Worm (Caenorhabditis elegans) whole organism, L2 larva: ENCODE results near the gene F44A2.3.
A peak's percentile ranks its signal among the peaks of the same experiment; 100 is the strongest.

Source experiments
- C34F6.9 ChIP-seq: fragments of 150-350 bp; optimal IDR thresholded peaks from 2 replicates; lab custom pipeline; 2014; ENCODE audit warnings: missing biosample characterization, missing genetic modification characterization
- F13H6.1 ChIP-seq: sonication (generic microtip); optimal IDR thresholded peaks from 2 replicates; lab custom pipeline; 2016; ENCODE audit warnings: missing genetic modification characterization, missing compliant biosample characterization
- R02D3.7 ChIP-seq: fragments of 150-350 bp; optimal IDR thresholded peaks from 2 replicates; lab custom pipeline; 2014; ENCODE audit warnings: missing biosample characterization, missing genetic modification characterization
- aly-2 ChIP-seq: fragments of 150-350 bp; optimal IDR thresholded peaks from 2 replicates; lab custom pipeline; 2014; ENCODE audit warnings: missing biosample characterization, missing genetic modification characterization
- ama-1 ChIP-seq: fragments of 150-350 bp; optimal IDR thresholded peaks from 2 replicates; lab custom pipeline; 2018; ENCODE audit warnings: inconsistent platforms
- blmp-1 ChIP-seq: sonication (generic microtip); optimal IDR thresholded peaks from 2 replicates; lab custom pipeline; 2017; ENCODE audit warnings: missing genetic modification characterization, mild to moderate bottlenecking, missing compliant biosample characterization, antibody characterized with exemption, moderate library complexity; ENCODE audit not compliant: insufficient read depth
- crh-2 ChIP-seq: sonication (generic microtip); optimal IDR thresholded peaks from 2 replicates; lab custom pipeline; 2017; ENCODE audit warnings: missing biosample characterization, missing genetic modification characterization
- egl-27 ChIP-seq: sonication (generic microtip); optimal IDR thresholded peaks from 3 replicates; lab custom pipeline; 2017; ENCODE audit warnings: missing biosample characterization, missing genetic modification reagents, missing genetic modification characterization
- elt-1 ChIP-seq: fragments of 150-350 bp; optimal IDR thresholded peaks from 2 replicates; lab custom pipeline; 2014; ENCODE audit warnings: missing biosample characterization, missing genetic modification characterization
- elt-3 ChIP-seq: sonication (generic microtip); optimal IDR thresholded peaks from 2 replicates; lab custom pipeline; 2017; ENCODE audit warnings: missing biosample characterization, missing genetic modification characterization
- fos-1 ChIP-seq: fragments of 150-350 bp; optimal IDR thresholded peaks from 2 replicates; lab custom pipeline; 2014; ENCODE audit warnings: missing biosample characterization, missing genetic modification characterization
- gmeb-1 ChIP-seq: fragments of 150-350 bp; optimal IDR thresholded peaks from 2 replicates; lab custom pipeline; 2014; ENCODE audit warnings: missing biosample characterization, missing genetic modification characterization
- lin-13 ChIP-seq: fragments of 150-350 bp; optimal IDR thresholded peaks from 2 replicates; lab custom pipeline; 2014; ENCODE audit warnings: missing biosample characterization, missing genetic modification reagents, missing genetic modification characterization
- lin-39 ChIP-seq: fragments of 150-350 bp; optimal IDR thresholded peaks from 2 replicates; lab custom pipeline; 2014; ENCODE audit warnings: missing biosample characterization, missing genetic modification reagents, missing genetic modification characterization
- lsy-2 ChIP-seq, 2 experiments: fragments of 150-350 bp in 1 of 2; sonication (generic microtip) in 1 of 2; optimal IDR thresholded peaks; 2 replicates each; lab custom pipeline; 2014 to 2017; ENCODE audit warnings: missing biosample characterization in 2 of 2, missing genetic modification characterization in 2 of 2
- mab-5 ChIP-seq: fragments of 150-350 bp; optimal IDR thresholded peaks from 2 replicates; lab custom pipeline; 2014; ENCODE audit warnings: missing biosample characterization, missing genetic modification characterization
- mbf-1 ChIP-seq: sonication (generic microtip); optimal IDR thresholded peaks from 2 replicates; lab custom pipeline; 2017; ENCODE audit warnings: missing biosample characterization, missing genetic modification characterization
- nhr-10 ChIP-seq: sonication (generic microtip); optimal IDR thresholded peaks from 2 replicates; lab custom pipeline; 2017; ENCODE audit warnings: missing biosample characterization, missing genetic modification characterization
- nhr-21 ChIP-seq: fragments of 150-350 bp; optimal IDR thresholded peaks from 2 replicates; lab custom pipeline; 2014; ENCODE audit warnings: missing biosample characterization, missing genetic modification characterization
- nhr-23 ChIP-seq: fragments of 150-350 bp; optimal IDR thresholded peaks from 2 replicates; lab custom pipeline; 2014; ENCODE audit warnings: missing biosample characterization, missing genetic modification reagents, missing genetic modification characterization
- nhr-25 ChIP-seq: fragments of 150-350 bp; sonication (generic microtip); optimal IDR thresholded peaks from 3 replicates; lab custom pipeline; 2014; ENCODE audit warnings: missing biosample characterization, missing genetic modification characterization
- nhr-6 ChIP-seq: fragments of 150-350 bp; optimal IDR thresholded peaks from 2 replicates; lab custom pipeline; 2014; ENCODE audit warnings: missing biosample characterization, missing genetic modification characterization
- peb-1 ChIP-seq: fragments of 150-350 bp; optimal IDR thresholded peaks from 2 replicates; lab custom pipeline; 2014; ENCODE audit warnings: missing biosample characterization, missing genetic modification characterization
- sem-4 ChIP-seq: fragments of 150-350 bp; optimal IDR thresholded peaks from 2 replicates; lab custom pipeline; 2014; ENCODE audit warnings: missing biosample characterization, missing genetic modification reagents, missing genetic modification characterization
- skn-1 ChIP-seq: sonication (generic microtip); optimal IDR thresholded peaks from 2 replicates; lab custom pipeline; 2017; ENCODE audit warnings: missing biosample characterization, missing genetic modification characterization
- sma-3 ChIP-seq: sonication (generic microtip); optimal IDR thresholded peaks from 2 replicates; lab custom pipeline; 2016; ENCODE audit warnings: missing genetic modification reagents, missing genetic modification characterization, missing compliant biosample characterization
- sma-9 ChIP-seq, 2 experiments: fragments of 150-350 bp in 1 of 2; sonication (generic microtip) in 1 of 2; optimal IDR thresholded peaks; 2 replicates each; lab custom pipeline; 2014 to 2016; ENCODE audit warnings: missing genetic modification characterization in 2 of 2, mild to moderate bottlenecking in 1 of 2, missing biosample characterization in 1 of 2, missing compliant biosample characterization in 1 of 2, missing genetic modification reagents in 1 of 2, moderate library complexity in 1 of 2
- snpc-4 ChIP-seq: fragments of 150-350 bp; optimal IDR thresholded peaks from 2 replicates; lab custom pipeline; 2014; ENCODE audit warnings: missing biosample characterization, missing genetic modification characterization
- unc-55 ChIP-seq: fragments of 150-350 bp; sonication (generic microtip); optimal IDR thresholded peaks from 3 replicates; lab custom pipeline; 2014; ENCODE audit warnings: missing biosample characterization, missing genetic modification reagents, missing genetic modification characterization
- unc-62 ChIP-seq: fragments of 150-350 bp; optimal IDR thresholded peaks from 2 replicates; lab custom pipeline; 2014; ENCODE audit warnings: missing biosample characterization, missing genetic modification reagents, missing genetic modification characterization
- zag-1 ChIP-seq: fragments of 150-350 bp; optimal IDR thresholded peaks from 2 replicates; lab custom pipeline; 2014; ENCODE audit warnings: missing biosample characterization, missing genetic modification characterization
- ztf-1 ChIP-seq: fragments of 200-800 bp; sonication (Bioruptor generic); conservative IDR thresholded peaks from 2 replicates; pipeline ENCODE4 v1.3.6; 2022; ENCODE audit warnings: missing genetic modification characterization, missing compliant biosample characterization
- ztf-4 ChIP-seq: fragments of 150-350 bp; optimal IDR thresholded peaks from 2 replicates; lab custom pipeline; 2014; ENCODE audit warnings: missing biosample characterization, missing genetic modification characterization

The F44A2.3 gene

DNA sequence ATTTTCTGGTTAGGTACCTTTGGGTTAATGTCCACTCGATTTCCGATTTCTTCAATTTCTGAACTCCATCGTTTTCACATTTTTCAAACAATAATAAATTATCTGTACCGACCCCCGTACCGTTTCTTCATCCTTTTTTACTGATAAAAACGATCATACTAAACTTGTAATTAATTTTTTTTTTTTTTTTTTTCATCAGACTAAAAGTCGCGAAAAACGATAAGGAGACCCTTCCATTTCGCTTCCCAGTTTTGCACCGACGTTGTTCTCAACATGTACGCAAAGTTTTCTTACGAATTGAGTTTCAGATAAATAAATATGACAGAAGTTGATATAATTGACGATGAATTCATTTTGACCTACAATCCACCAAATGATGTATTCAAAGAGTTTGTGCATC lies 16.0 kb downstream of the F44A2.3 start, which contains the start of gene F44A2.7:
Gene F44A2.7 (plus strand): TSS at position 301 of the 400 bp plus-strand sequence.
- TF ChIP-seq lin-39 (tag; lab: Kevin White, UChicago): no peak
- no peak for TF ChIP-seq crh-2 (tag; lab: Kevin White, UChicago)
- TF ChIP-seq ztf-4 (tag; lab: Kevin White, UChicago): no peak
- TF ChIP-seq, all 48 proteins: peak for 0

DNA sequence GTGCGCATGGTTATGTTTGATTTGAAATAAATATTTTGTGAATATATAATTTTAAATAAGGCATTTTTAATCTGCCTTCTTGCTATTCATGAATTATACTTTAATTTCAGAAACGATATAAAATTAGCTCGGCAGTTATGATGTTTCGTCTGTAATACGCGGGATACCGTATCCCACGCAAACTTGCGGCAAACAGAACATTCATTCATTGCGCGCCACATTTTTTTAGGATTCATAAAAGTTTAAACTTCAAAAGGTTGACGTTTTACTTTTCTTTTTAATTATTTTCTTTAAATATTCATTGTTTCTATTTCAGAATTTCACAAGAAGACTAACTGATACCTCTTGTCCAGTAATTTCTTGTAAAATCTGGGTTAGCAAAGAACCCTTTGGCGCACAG lies 17.7 kb downstream of the F44A2.3 start, which contains the start of gene tag-153:
Gene tag-153 (plus strand): TSS at position 200 of the 400 bp plus-strand sequence.
- no peak for TF ChIP-seq C34F6.9 (tag; lab: Kevin White, UChicago)

DNA sequence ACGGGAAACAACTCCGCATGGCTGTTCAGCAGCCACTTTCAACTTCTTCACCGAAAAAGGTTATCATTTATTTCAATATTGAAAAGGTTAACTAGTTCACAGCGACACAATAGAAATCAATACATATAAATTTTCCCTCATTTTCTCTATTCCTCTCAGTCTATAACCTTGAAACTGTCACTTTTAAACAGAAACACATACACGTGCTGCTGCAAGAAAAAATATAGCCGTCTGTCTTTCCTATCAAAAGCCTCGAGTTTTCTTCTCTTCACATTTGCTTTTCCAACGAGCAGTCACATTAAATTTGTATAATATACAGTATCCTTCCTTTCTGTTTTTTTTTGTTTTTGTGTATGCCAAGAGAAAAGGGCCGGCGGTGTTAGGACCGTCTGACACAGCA lies 19.0 kb downstream of the F44A2.3 start:
- TF ChIP-seq C34F6.9 (tag; lab: Kevin White, UChicago) (peak; percentile 1), aly-2 (tag; lab: Kevin White, UChicago) (no peak), nhr-10 (tag; lab: Kevin White, UChicago) (no peak), nhr-25 (peak; percentile 58), peb-1 (no peak), unc-62 (GFP tag; lab: Kevin White, UChicago) (no peak), crh-2 (tag; lab: Kevin White, UChicago) (no peak), blmp-1 (tag; lab: Kevin White, UChicago) (peak; percentile 76)

DNA sequence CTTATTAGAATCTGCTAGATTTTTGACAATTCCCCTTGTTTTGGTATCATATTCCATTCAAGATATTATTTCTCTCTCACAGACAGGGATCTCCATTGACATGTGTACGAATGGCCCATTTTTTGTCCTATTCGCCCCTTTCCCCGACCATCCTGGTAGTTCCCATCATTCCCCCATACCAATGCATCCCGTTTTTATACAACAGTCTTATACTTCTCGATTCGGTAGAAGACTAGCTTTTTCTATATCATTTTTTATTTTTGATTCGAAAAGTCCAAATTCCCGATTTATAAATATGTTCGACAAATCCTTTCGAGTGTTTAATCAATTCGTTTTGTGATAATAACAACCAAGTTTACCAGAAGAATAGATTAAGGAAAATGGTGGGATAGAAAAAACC lies 21.7 kb downstream of the F44A2.3 start:
- TF ChIP-seq ama-1 (lab: Kevin White, UChicago) (peak; percentile 45), unc-55 (GFP tag; lab: Kevin White, UChicago) (no peak)

DNA sequence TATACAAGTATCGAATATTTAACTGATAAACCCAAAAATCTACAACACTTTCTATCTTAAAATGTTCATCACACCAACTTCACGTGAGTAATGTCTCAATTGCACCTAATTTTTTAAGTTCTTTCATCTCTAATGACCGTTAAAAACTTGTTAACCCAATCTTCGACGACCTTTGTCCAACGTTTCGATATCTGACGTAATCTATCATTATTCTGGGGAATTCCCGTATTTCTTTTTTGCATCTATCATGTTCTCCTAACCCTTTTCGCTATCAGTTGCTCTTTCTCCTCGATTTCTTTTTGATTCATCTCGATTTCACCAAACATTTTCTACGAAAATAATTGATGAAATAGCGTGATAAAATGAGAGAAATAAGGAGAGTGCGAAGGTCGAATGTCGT lies 22.5 kb downstream of the F44A2.3 start:
- TF ChIP-seq nhr-21 (tag; lab: Kevin White, UChicago) (peak; percentile 63), peb-1 (no peak), lsy-2 (tag; optimal IDR thresholded peaks at IDR 0.05; lab: Kevin White, UChicago) (peak in 1 of 2 experiments; percentile 27), blmp-1 (tag; lab: Kevin White, UChicago) (peak; percentile 48), sem-4 (no peak), R02D3.7 (no peak), skn-1 (tag; lab: Kevin White, UChicago) (no peak), aly-2 (tag; lab: Kevin White, UChicago) (no peak), gmeb-1 (tag; lab: Kevin White, UChicago) (peak; percentile 19), fos-1 (tag; lab: Kevin White, UChicago) (peak; percentile 59), F13H6.1 (no peak), ztf-4 (tag; lab: Kevin White, UChicago) (no peak), C34F6.9 (tag; lab: Kevin White, UChicago) (no peak), unc-55 (GFP tag; lab: Kevin White, UChicago) (no peak), egl-27 (peak; percentile 45), mab-5 (no peak), sma-3 (GFP tag; lab: Kevin White, UChicago) (peak; percentile 8), sma-9 (GFP tag; optimal IDR thresholded peaks at IDR 0.05; lab: Kevin White, UChicago) (peak; percentile 68), sma-9 (tag; optimal IDR thresholded peaks at IDR 0.05; lab: Kevin White, UChicago) (no peak), ztf-1 (GFP tag; lab: Robert Waterston, UW) (no peak), nhr-25 (peak; percentile 54), nhr-23 (tag; lab: Kevin White, UChicago) (no peak)

DNA sequence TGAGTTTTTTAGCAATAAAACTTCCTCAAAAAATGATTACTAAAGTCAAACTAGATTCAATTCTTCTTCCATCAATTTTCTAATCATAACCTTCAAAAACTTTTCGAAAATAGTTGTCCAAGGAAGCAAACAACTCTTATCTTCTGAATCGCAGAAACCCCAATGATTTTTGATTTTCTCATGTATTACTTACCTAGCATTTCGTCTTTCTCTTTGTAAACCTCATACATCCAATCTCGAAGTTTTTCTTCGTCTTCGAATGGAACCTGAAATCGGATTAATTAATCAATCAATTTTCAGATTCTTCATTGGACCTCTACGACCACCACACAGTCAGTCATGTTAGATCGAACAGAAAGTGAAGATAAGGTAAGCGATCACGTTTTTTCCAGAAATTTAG lies 23.5 kb downstream of the F44A2.3 start, which contains the start of gene K07B1.4:
Gene K07B1.4 (plus strand): TSS at position 301 of the 400 bp plus-strand sequence.
- TF ChIP-seq nhr-6 (tag; lab: Kevin White, UChicago) (no peak), snpc-4 (tag; lab: Kevin White, UChicago) (no peak), sma-3 (GFP tag; lab: Kevin White, UChicago) (no peak), gmeb-1 (tag; lab: Kevin White, UChicago) (no peak), zag-1 (tag; lab: Kevin White, UChicago) (no peak), mab-5 (no peak), unc-62 (GFP tag; lab: Kevin White, UChicago) (no peak), C34F6.9 (tag; lab: Kevin White, UChicago) (no peak), elt-1 (tag; lab: Kevin White, UChicago) (no peak), nhr-21 (tag; lab: Kevin White, UChicago) (no peak), egl-27 (no peak), sma-9 (GFP tag; optimal IDR thresholded peaks at IDR 0.05; lab: Kevin White, UChicago) (no peak), sma-9 (tag; optimal IDR thresholded peaks at IDR 0.05; lab: Kevin White, UChicago) (no peak), lin-13 (no peak), elt-3 (tag; lab: Kevin White, UChicago) (no peak), mbf-1 (tag; lab: Kevin White, UChicago) (no peak), nhr-25 (no peak), ztf-1 (GFP tag; lab: Robert Waterston, UW) (no peak), nhr-23 (tag; lab: Kevin White, UChicago) (no peak), R02D3.7 (no peak), ama-1 (lab: Kevin White, UChicago) (no peak)
